Fruit fly (Drosophila melanogaster): ENCODE data around the gene MED24.

- TF ChIP-seq psq (optimal IDR thresholded peaks at IDR 0.05), result no peak
- TF ChIP-seq Sin3A (optimal IDR thresholded peaks at IDR 0.05), result no peak
- no peak for TF ChIP-seq Myc (optimal IDR thresholded peaks at IDR 0.05)
- TF ChIP-seq insv (optimal IDR thresholded peaks at IDR 0.05), result no peak
Observed at dm6 chr3L:8221835-8222234, 30.8 kb downstream of the MED24 start, which contains the start of gene CG13678.
